Worm (Caenorhabditis elegans) whole organism, mixed stage, embryonic: ENCODE data around the gene T11F9.7.

Experiments
- blmp-1 ChIP-seq: fragments of 150-350 bp; optimal IDR thresholded peaks from 2 replicates; lab custom pipeline; 2014; ENCODE audit warnings: missing biosample characterization, missing genetic modification characterization
- elt-3 ChIP-seq: fragments of 150-350 bp; optimal IDR thresholded peaks from 2 replicates; lab custom pipeline; 2014; ENCODE audit warnings: missing biosample characterization, missing genetic modification characterization
- lsy-2 ChIP-seq: fragments of 150-350 bp; optimal IDR thresholded peaks from 2 replicates; lab custom pipeline; 2014; ENCODE audit warnings: missing biosample characterization, missing genetic modification characterization
- nhr-12 ChIP-seq: fragments of 150-350 bp; optimal IDR thresholded peaks from 2 replicates; lab custom pipeline; 2014; ENCODE audit warnings: missing biosample characterization, missing genetic modification characterization
- nhr-2 ChIP-seq: fragments of 150-350 bp; optimal IDR thresholded peaks from 2 replicates; lab custom pipeline; 2014; ENCODE audit warnings: missing biosample characterization, missing genetic modification characterization
- nhr-28 ChIP-seq: fragments of 150-350 bp; optimal IDR thresholded peaks from 2 replicates; lab custom pipeline; 2014; ENCODE audit warnings: missing biosample characterization, missing genetic modification characterization
- pha-4 ChIP-seq: fragments of 150-350 bp; optimal IDR thresholded peaks from 2 replicates; lab custom pipeline; 2018; ENCODE audit warnings: missing biosample characterization, missing genetic modification reagents, missing genetic modification characterization
- snpc-4 ChIP-seq: fragments of 150-350 bp; optimal IDR thresholded peaks from 2 replicates; lab custom pipeline; 2014; ENCODE audit warnings: missing biosample characterization, missing genetic modification characterization
- unc-39 ChIP-seq: fragments of 150-350 bp; optimal IDR thresholded peaks from 2 replicates; lab custom pipeline; 2014; ENCODE audit warnings: missing biosample characterization, missing genetic modification characterization
- unc-62 ChIP-seq: fragments of 150-350 bp; optimal IDR thresholded peaks from 2 replicates; lab custom pipeline; 2014; ENCODE audit warnings: missing biosample characterization, missing genetic modification reagents, missing genetic modification characterization
- ztf-11 ChIP-seq: fragments of 150-350 bp; optimal IDR thresholded peaks from 2 replicates; lab custom pipeline; 2014; ENCODE audit warnings: missing biosample characterization, missing genetic modification characterization

DNA sequence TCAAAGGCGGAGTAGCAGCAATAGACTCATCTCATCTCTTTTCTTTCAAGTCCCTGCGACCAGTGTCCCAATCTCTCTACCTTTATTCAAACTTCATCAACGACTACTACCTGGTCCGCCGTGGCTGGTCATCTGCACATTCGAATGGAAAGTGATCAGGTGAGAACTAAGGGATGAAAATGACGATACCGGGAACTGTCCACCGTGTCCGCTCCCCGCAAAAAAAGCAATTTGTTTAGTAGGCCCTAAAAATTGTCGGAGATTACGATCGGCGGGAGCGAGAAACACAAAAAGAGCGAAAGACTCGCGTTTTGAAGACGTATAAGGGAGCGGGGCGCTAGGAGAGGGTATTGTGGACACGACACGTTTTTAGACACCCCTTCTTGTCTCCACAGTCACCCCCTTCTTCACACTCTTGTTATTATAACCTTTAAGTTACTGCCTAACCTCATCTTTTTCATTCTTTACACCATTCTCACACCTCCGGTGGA lies 12.7 kb upstream of the T11F9.7 start, which contains the start of gene zipt-16:
- no peak for TF ChIP-seq lsy-2 (tag; lab: Kevin White, UChicago)
- TF ChIP-seq unc-62: no peak
- no peak for TF ChIP-seq elt-3
- TF ChIP-seq nhr-28 (tag; lab: Kevin White, UChicago): no peak
- TF ChIP-seq nhr-2 (tag; lab: Kevin White, UChicago): no peak
- no peak for TF ChIP-seq blmp-1 (tag; lab: Kevin White, UChicago)
- no peak for TF ChIP-seq snpc-4 (tag; lab: Kevin White, UChicago)
- no peak for TF ChIP-seq ztf-11
- TF ChIP-seq unc-39 (tag; lab: Kevin White, UChicago): no peak
- TF ChIP-seq nhr-12 (tag; lab: Kevin White, UChicago): no peak
- no peak for TF ChIP-seq pha-4 (tag; lab: Kevin White, UChicago)
